Worm (Caenorhabditis elegans): ENCODE results near the gene plp-2.
A peak's percentile ranks its signal among the peaks of the same experiment; 100 is the strongest.

plp-2 gene

DNA sequence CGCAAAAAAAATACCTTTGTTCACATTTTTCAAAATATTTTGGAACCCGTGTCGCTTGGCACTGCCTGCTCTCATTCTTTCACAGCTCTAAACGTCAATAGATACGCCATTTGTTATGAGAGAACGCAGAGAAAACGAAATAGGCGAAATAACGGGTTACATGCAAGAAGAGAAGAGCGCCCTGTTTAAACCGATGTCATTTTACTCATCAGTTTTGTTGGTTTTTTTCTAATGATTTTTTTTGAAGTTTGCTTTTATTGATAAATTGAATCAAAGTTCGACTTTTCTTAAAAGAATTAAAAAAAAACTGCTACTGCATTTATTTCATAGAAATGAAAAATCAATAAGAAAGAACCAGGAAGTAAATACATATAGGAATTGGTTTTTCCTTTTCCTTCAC lies 3.8 kb downstream of the plp-2 start (continued):
- TF ChIP-seq ztf-26 (tag; optimal IDR thresholded peaks at IDR 0.05), result peak; percentile 30
- no peak for TF ChIP-seq hrde-1 (tag; optimal IDR thresholded peaks at IDR 0.05; ENCODE audit: borderline replicate concordance)
- no peak for TF ChIP-seq aptf-2 (GFP tag; conservative IDR thresholded peaks at IDR 0.05)
- TF ChIP-seq xnd-1 (tag; optimal IDR thresholded peaks at IDR 0.05), result no peak
- no peak for TF ChIP-seq F57A8.1 (GFP tag; optimal IDR thresholded peaks at IDR 0.05)

- TF ChIP-seq rpc-1 (optimal IDR thresholded peaks at IDR 0.05), result peak; percentile 55
- TF ChIP-seq rpc-1 (tag; optimal IDR thresholded peaks at IDR 0.05), result peak; percentile 81
- TF ChIP-seq D2030.7 (GFP tag; IDR thresholded peaks at IDR 0.05), result peak; percentile 36; the same call in 1 of the 2 replicates
- peak; percentile 84 for TF ChIP-seq tbp1 (GFP tag; optimal IDR thresholded peaks at IDR 0.05)
- TF ChIP-seq lir-1 (GFP tag; conservative IDR thresholded peaks at IDR 0.05), result 0 out of 2 replicates have a peak, but pooled peaks have one; percentile 34
- TF ChIP-seq xnd-1 (tag; optimal IDR thresholded peaks at IDR 0.05), result no peak
- 0 out of 2 replicates have a peak, but pooled peaks have one; percentile 21 for TF ChIP-seq hsf-1 (GFP tag; IDR thresholded peaks at IDR 0.05)
- no peak for TF ChIP-seq B0336.3 (GFP tag; IDR thresholded peaks at IDR 0.05)
- 0 out of 2 replicates have a peak, but pooled peaks have one; percentile 44 for TF ChIP-seq lin-26 (GFP tag; IDR thresholded peaks at IDR 0.05)
- no peak for TF ChIP-seq bed-2 (GFP tag; IDR thresholded peaks at IDR 0.05)
- no peak for TF ChIP-seq aptf-2 (GFP tag; conservative IDR thresholded peaks at IDR 0.05)
- TF ChIP-seq snpc-1.3 (tag; optimal IDR thresholded peaks at IDR 0.05; ENCODE audit: insufficient read depth), result peak; percentile 15
- TF ChIP-seq ceh-79 (tag; optimal IDR thresholded peaks at IDR 0.05), result no peak
- peak; percentile 62 for TF ChIP-seq B0261.1 (tag; optimal IDR thresholded peaks at IDR 0.05)
- peak; percentile 47 for TF ChIP-seq hrde-1 (tag; optimal IDR thresholded peaks at IDR 0.05; ENCODE audit: borderline replicate concordance)
- TF ChIP-seq hmg-1.2 (GFP tag; IDR thresholded peaks at IDR 0.05), result peak; percentile 35
- TF ChIP-seq pbrm-1 (GFP tag; IDR thresholded peaks at IDR 0.05), result peak; percentile 61
- peak; percentile 62 for TF ChIP-seq snpc-4 (GFP tag; optimal IDR thresholded peaks at IDR 0.05)
- peak in 1 of 4 experiments; percentile 54 for TF ChIP-seq snpc-4 (tag; optimal IDR thresholded peaks at IDR 0.05)
Measured at ce11 chrX:14976840-14977534, 5.6 kb downstream of the plp-2 start.

DNA sequence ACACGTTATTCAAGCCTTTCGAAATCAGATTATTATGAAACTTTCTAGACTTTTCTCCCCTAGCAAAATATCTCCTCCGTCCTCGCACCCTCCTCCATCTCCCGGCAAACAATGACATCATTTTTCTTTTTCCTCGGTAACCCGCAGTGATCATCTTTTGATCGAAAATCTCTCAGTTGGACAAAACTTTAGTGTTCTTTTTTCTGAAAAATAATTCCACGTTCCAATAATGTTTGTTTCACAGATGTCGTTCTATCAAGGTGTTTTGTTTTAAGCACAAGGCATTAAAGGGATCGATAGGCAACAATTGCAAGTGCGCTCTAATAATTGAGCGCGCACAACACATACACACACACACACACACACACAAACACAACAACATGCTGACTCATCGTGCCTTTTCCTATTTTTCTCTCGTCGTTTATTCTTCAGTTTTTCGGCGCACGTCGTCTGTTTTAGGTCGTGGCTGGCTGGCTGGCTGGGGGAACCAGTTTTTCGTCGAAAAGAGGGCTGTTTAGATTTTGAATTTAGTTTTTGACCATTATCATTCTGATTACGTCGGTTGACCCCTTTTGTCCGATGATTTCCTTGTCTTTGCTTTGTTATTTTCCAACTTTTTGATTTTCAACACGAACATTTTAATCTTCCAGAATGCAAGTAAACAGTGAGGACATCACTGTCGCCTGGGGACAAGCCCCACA lies 7.0 kb downstream of the plp-2 start, which contains the start of gene F20D1.3:
Gene F20D1.3 (plus strand): TSS at position 651 of the 701 bp plus-strand sequence.
- TF ChIP-seq F22D6.2 (tag; optimal IDR thresholded peaks at IDR 0.05) (no peak), hsf-1 (GFP tag; IDR thresholded peaks at IDR 0.05) (0 out of 2 replicates have a peak, but pooled peaks have one; percentile 40), Y67H2A.10 (GFP tag; conservative IDR thresholded peaks at IDR 0.05) (no peak), unc-130 (GFP tag; optimal IDR thresholded peaks at IDR 0.05) (no peak), cebp-1 (GFP tag; IDR thresholded peaks at IDR 0.05) (no peak; the same call in 1 of the 2 replicates), cebp-1 (tag; optimal IDR thresholded peaks at IDR 0.05) (peak; percentile 86), lin-40 (tag; optimal IDR thresholded peaks at IDR 0.05) (peak; percentile 52), atf-7 (tag; optimal IDR thresholded peaks at IDR 0.05) (peak; percentile 90), hmg-1.2 (GFP tag; IDR thresholded peaks at IDR 0.05) (no peak), dpl-1 (GFP tag; optimal IDR thresholded peaks at IDR 0.05) (no peak), bed-2 (GFP tag; IDR thresholded peaks at IDR 0.05) (no peak), xnd-1 (tag; optimal IDR thresholded peaks at IDR 0.05) (no peak), nfya-1 (tag; optimal IDR thresholded peaks at IDR 0.05; ENCODE audit: borderline replicate concordance, insufficient read depth) (no peak), B0019.2 (GFP tag; conservative IDR thresholded peaks at IDR 0.05) (no peak), snpc-3.4 (tag; optimal IDR thresholded peaks at IDR 0.05) (no peak), tbx-9 (tag; optimal IDR thresholded peaks at IDR 0.05; ENCODE audit: borderline replicate concordance) (no peak), mcd-1 (GFP tag; IDR thresholded peaks at IDR 0.05) (peak; percentile 43; the same call in 1 of the 2 replicates), somi-1 (GFP tag; optimal IDR thresholded peaks at IDR 0.05) (peak; percentile 66), attf-3 (GFP tag; conservative IDR thresholded peaks at IDR 0.05) (0 out of 2 replicates have a peak, but pooled peaks have one; percentile 19), nfya-2 (GFP tag; IDR thresholded peaks at IDR 0.05) (no peak), nhr-80 (tag; optimal IDR thresholded peaks at IDR 0.05) (peak; percentile 40), pbrm-1 (GFP tag; IDR thresholded peaks at IDR 0.05) (0 out of 2 replicates have a peak, but pooled peaks have one; percentile 15), snpc-4 (GFP tag; optimal IDR thresholded peaks at IDR 0.05) (no peak), snpc-4 (tag; optimal IDR thresholded peaks at IDR 0.05) (peak in 1 of 4 experiments; percentile 25), K11D2.4 (GFP tag; IDR thresholded peaks at IDR 0.05) (no peak), ztf-6 (GFP tag; IDR thresholded peaks at IDR 0.05) (no peak), aptf-2 (GFP tag; conservative IDR thresholded peaks at IDR 0.05) (no peak), nfyb-1 (GFP tag; IDR thresholded peaks at IDR 0.05) (0 out of 2 replicates have a peak, but pooled peaks have one; percentile 24)

All from whole organism, young adult.